Worm (Caenorhabditis elegans): ENCODE results near the gene gcc-1.

gcc-1 gene

DNA sequence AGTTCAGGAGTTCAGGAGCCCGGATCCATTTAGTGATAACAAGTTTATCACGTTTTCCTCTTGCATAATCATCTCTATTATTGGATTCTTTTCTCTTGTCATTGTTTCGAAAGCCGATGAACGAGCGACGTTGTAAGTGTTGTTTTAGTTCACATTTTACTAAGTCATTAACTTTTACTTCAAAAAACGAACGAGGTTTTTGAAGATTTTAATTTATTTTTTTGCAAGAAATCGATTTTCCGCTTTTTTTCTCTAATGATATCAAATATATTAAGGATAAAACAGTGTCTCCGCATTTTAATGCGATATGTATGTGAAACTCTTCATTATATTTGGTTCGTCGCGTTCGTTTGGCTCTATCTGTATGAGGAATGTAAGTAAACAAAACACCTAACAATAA lies 45.0 kb downstream of the gcc-1 start, which contains the start of gene F28B4.1:
Gene F28B4.1, plus strand, starts transcription at position 301 of the 400 bp plus-strand sequence.
- no peak for TF ChIP-seq attf-5 (GFP tag; optimal IDR thresholded peaks at IDR 0.05)
- TF ChIP-seq F57C9.4 (tag; optimal IDR thresholded peaks at IDR 0.05): no peak
- TF ChIP-seq ceh-79 (tag; optimal IDR thresholded peaks at IDR 0.05): no peak

DNA sequence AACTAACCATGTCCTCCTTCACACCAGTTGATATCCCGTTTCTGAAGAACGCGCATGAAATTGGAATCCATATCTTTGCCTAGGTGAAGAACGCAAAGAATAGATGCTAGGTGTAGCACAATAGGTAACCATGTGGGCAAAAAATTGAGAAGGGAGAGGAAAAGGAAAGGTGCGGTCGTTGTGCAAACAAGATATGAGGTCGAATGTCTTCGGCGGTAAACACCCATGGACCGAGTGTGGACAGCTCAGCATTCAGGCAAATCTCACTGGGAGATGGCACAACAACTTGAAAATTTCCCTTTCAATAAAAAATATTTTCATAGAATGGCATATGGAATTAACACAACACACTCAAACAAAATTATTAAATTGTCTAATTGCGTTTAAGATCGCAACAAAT lies 49.8 kb downstream of the gcc-1 start, which contains the start of gene F28B4.4:
Gene F28B4.4, minus strand, starts transcription at position 101 of the 400 bp plus-strand sequence.
- TF ChIP-seq nhr-90 (tag; optimal IDR thresholded peaks at IDR 0.05): no peak
- TF ChIP-seq attf-6 (GFP tag; IDR thresholded peaks at IDR 0.05): no peak
- TF ChIP-seq T07F8.4 (tag; optimal IDR thresholded peaks at IDR 0.05): no peak
- no peak for TF ChIP-seq nhr-120 (GFP tag; IDR thresholded peaks at IDR 0.05)
- TF ChIP-seq aptf-3 (GFP tag; IDR thresholded peaks at IDR 0.05): no peak
- no peak for TF ChIP-seq egl-18 (GFP tag; IDR thresholded peaks at IDR 0.05)
- no peak for TF ChIP-seq sea-2 (GFP tag; IDR thresholded peaks at IDR 0.05)
- TF ChIP-seq lin-35 (GFP tag; optimal IDR thresholded peaks at IDR 0.05): no peak
- TF ChIP-seq ccch-3 (GFP tag; optimal IDR thresholded peaks at IDR 0.05): no peak
- TF ChIP-seq let-607 (tag; optimal IDR thresholded peaks at IDR 0.05): no peak
- TF ChIP-seq somi-1 (GFP tag; optimal IDR thresholded peaks at IDR 0.05): no peak
- no peak for TF ChIP-seq fkh-3 (tag; optimal IDR thresholded peaks at IDR 0.05)
- TF ChIP-seq aptf-2 (GFP tag; conservative IDR thresholded peaks at IDR 0.05): no peak
- TF ChIP-seq dox-1 (GFP tag; IDR thresholded peaks at IDR 0.05): no peak
- no peak for TF ChIP-seq snpc-1.3 (tag; optimal IDR thresholded peaks at IDR 0.05; ENCODE audit: insufficient read depth)
